Worm (Caenorhabditis elegans): ENCODE results near the gene Y43F8B.25.

ce11 chrV:19477852-19478251 is 15.1 kb downstream of the Y43F8B.25 start, which contains the start of gene Y43F8B.9:
- TF ChIP-seq tab-1 (GFP tag; IDR thresholded peaks at IDR 0.05) (no peak), klf-2 (GFP tag; conservative IDR thresholded peaks at IDR 0.05) (no peak), ztf-23 (GFP tag; IDR thresholded peaks at IDR 0.05) (no peak), flt-1 (GFP tag; IDR thresholded peaks at IDR 0.05) (no peak), cog-1 (tag; optimal IDR thresholded peaks at IDR 0.05) (no peak), med-1 (GFP tag; optimal IDR thresholded peaks at IDR 0.05; ENCODE audit: insufficient read depth) (no peak), ztf-29 (GFP tag; IDR thresholded peaks at IDR 0.05) (no peak), T22C8.4 (GFP tag; IDR thresholded peaks at IDR 0.05) (no peak)

Measured in whole organism, midembryonic.